Worm (Caenorhabditis elegans) whole organism, mixed stage, embryonic: ENCODE measurements around the gene F38B7.17.

Experiments used
- elt-1 ChIP-seq: sonication (generic microtip); optimal IDR thresholded peaks from 2 replicates; lab custom pipeline; 2017; ENCODE audit warnings: missing genetic modification characterization, mild to moderate bottlenecking, missing compliant biosample characterization, antibody characterized with exemption, moderate library complexity, borderline replicate concordance; ENCODE audit not compliant: insufficient read depth
- elt-3 ChIP-seq: fragments of 150-350 bp; optimal IDR thresholded peaks from 2 replicates; lab custom pipeline; 2014; ENCODE audit warnings: missing biosample characterization, missing genetic modification characterization
- mls-2 ChIP-seq: sonication (generic microtip); optimal IDR thresholded peaks from 2 replicates; lab custom pipeline; 2016; ENCODE audit warnings: mild to moderate bottlenecking, missing genetic modification characterization, moderate library complexity, missing compliant biosample characterization
- nhr-12 ChIP-seq: fragments of 150-350 bp; optimal IDR thresholded peaks from 2 replicates; lab custom pipeline; 2014; ENCODE audit warnings: missing biosample characterization, missing genetic modification characterization
- nhr-28 ChIP-seq: fragments of 150-350 bp; optimal IDR thresholded peaks from 2 replicates; lab custom pipeline; 2014; ENCODE audit warnings: missing biosample characterization, missing genetic modification characterization
- nhr-76 ChIP-seq: sonication (generic microtip); optimal IDR thresholded peaks from 2 replicates; lab custom pipeline; 2017; ENCODE audit warnings: missing biosample characterization, missing genetic modification characterization

ce11 chrV:11525338-11525737 lies 23.4 kb downstream of the F38B7.17 start:
- TF ChIP-seq nhr-28 (tag; lab: Kevin White, UChicago) = no peak
- TF ChIP-seq nhr-76 (tag; lab: Kevin White, UChicago) = no peak
- TF ChIP-seq elt-3 (tag; lab: Kevin White, UChicago) = no peak
- no peak for TF ChIP-seq nhr-12 (tag; lab: Kevin White, UChicago)
- no peak for TF ChIP-seq mls-2
- no peak for TF ChIP-seq elt-1 (tag; lab: Kevin White, UChicago)
